Fruit fly (Drosophila melanogaster) whole organism, adult: ENCODE data around the gene CG42833.

Experiments
- CG14711 ChIP-seq: fragments of 200-800 bp; sonication (Bioruptor generic); optimal IDR thresholded peaks from 2 replicates; lab custom pipeline; 2018; ENCODE audit warnings: missing biosample characterization, mild to moderate bottlenecking, missing genetic modification characterization, moderate library complexity
- bab1 ChIP-seq: fragments of 200-800 bp; sonication (Bioruptor generic); optimal IDR thresholded peaks from 3 replicates; lab custom pipeline; 2019; ENCODE audit warnings: missing biosample characterization, mild to moderate bottlenecking, missing genetic modification characterization, moderate library complexity
- ovo ChIP-seq: fragments of 200-800 bp; sonication (Bioruptor generic); optimal IDR thresholded peaks from 2 replicates; lab custom pipeline; 2016; ENCODE audit warnings: missing biosample characterization, missing genetic modification characterization

- TF ChIP-seq CG14711 (tag; lab: Kevin White, UChicago) (no peak), ovo (GFP tag; lab: Kevin White, UChicago) (no peak), bab1 (GFP tag; lab: Kevin White, UChicago) (no peak)
Measured at dm6 chr3L:20209092-20209491, 9.2 kb downstream of the CG42833 start.
